Worm (Caenorhabditis elegans) whole organism, early embryonic: Measurements from ENCODE around the gene F07H5.10.

Experiments used
- B0310.2 ChIP-seq: sonication (generic microtip); optimal IDR thresholded peaks from 2 replicates; lab custom pipeline; 2016; ENCODE audit warnings: mild to moderate bottlenecking, missing genetic modification characterization, missing compliant biosample characterization
- F13C5.2 ChIP-seq: sonication (generic microtip); optimal IDR thresholded peaks from 2 replicates; lab custom pipeline; 2017; ENCODE audit warnings: mild to moderate bottlenecking, missing genetic modification characterization, inconsistent platforms, missing compliant biosample characterization
- aly-1 ChIP-seq: sonication (generic microtip); optimal IDR thresholded peaks from 2 replicates; lab custom pipeline; 2016; ENCODE audit warnings: missing genetic modification characterization, missing compliant biosample characterization
- ama-1 ChIP-seq: fragments of 150-350 bp; optimal IDR thresholded peaks from 2 replicates; lab custom pipeline; 2014
- ceh-13 ChIP-seq: fragments of 200-800 bp; sonication (Bioruptor generic); optimal IDR thresholded peaks from 2 replicates; lab custom pipeline; 2018; ENCODE audit warnings: mild to moderate bottlenecking, missing genetic modification characterization, missing compliant biosample characterization
- ceh-36 ChIP-seq: sonication (generic microtip); optimal IDR thresholded peaks from 2 replicates; lab custom pipeline; 2016; ENCODE audit warnings: missing genetic modification characterization, inconsistent platforms, missing compliant biosample characterization
- ets-7 ChIP-seq: sonication (generic microtip); optimal IDR thresholded peaks from 2 replicates; lab custom pipeline; 2016; ENCODE audit warnings: missing genotype, missing genetic modification characterization, missing compliant biosample characterization
- flt-1 ChIP-seq: fragments of 200-800 bp; sonication (Bioruptor generic); IDR thresholded peaks from 2 replicates; pipeline ENCODE4 v1.3.6; 2022; ENCODE audit warnings: missing genetic modification characterization, missing compliant biosample characterization
- hmbx-1 ChIP-seq: sonication (generic microtip); optimal IDR thresholded peaks from 2 replicates; lab custom pipeline; 2016; ENCODE audit warnings: mild to moderate bottlenecking, missing genetic modification characterization, missing compliant biosample characterization
- hmg-4 ChIP-seq: fragments of 200-800 bp; sonication (Bioruptor generic); optimal IDR thresholded peaks from 2 replicates; lab custom pipeline; 2018; ENCODE audit warnings: mild to moderate bottlenecking, missing genetic modification characterization, missing compliant biosample characterization
- hnd-1 ChIP-seq: sonication (generic microtip); optimal IDR thresholded peaks from 2 replicates; lab custom pipeline; 2016; ENCODE audit warnings: missing genetic modification characterization, missing compliant biosample characterization
- pes-1 ChIP-seq: fragments of 200-800 bp; sonication (Bioruptor generic); IDR thresholded peaks from 2 replicates; pipeline ENCODE4 v1.3.6; 2022; ENCODE audit warnings: missing genetic modification reagents, missing genetic modification characterization, missing compliant biosample characterization
- scrt-1 ChIP-seq: fragments of 200-800 bp; sonication (Bioruptor generic); IDR thresholded peaks from 2 replicates; pipeline ENCODE4 v1.3.6; 2022; ENCODE audit warnings: missing genetic modification characterization, missing compliant biosample characterization
- sea-1 ChIP-seq: fragments of 200-800 bp; sonication (Bioruptor generic); conservative IDR thresholded peaks from 2 replicates; pipeline ENCODE4 v1.3.6; 2022; ENCODE audit warnings: missing genetic modification characterization, missing compliant biosample characterization
- tbx-11 ChIP-seq: fragments of 200-800 bp; sonication (Bioruptor generic); IDR thresholded peaks from 2 replicates; pipeline ENCODE4 v1.3.6; 2022; ENCODE audit warnings: missing genetic modification characterization, missing compliant biosample characterization
- tbx-37 ChIP-seq: fragments of 200-800 bp; sonication (Bioruptor generic); conservative IDR thresholded peaks from 2 replicates; pipeline ENCODE4 v1.3.6; 2022; ENCODE audit warnings: missing genetic modification reagents, missing genetic modification characterization, missing compliant biosample characterization
- tra-4 ChIP-seq: sonication (generic microtip); optimal IDR thresholded peaks from 2 replicates; lab custom pipeline; 2017; ENCODE audit warnings: missing genetic modification characterization, missing compliant biosample characterization

Gene F07H5.10

ce11 chrII:8830917-8831316 lies 22.5 kb upstream of the F07H5.10 start:
- no peak for TF ChIP-seq tbx-37 (GFP tag; lab: Robert Waterston, UW)
- no peak for TF ChIP-seq aly-1 (tag; lab: Kevin White, UChicago)
- no peak for TF ChIP-seq pes-1 (GFP tag; lab: Robert Waterston, UW)
- TF ChIP-seq B0310.2: no peak
- TF ChIP-seq scrt-1: no peak
- TF ChIP-seq ets-7 (tag; lab: Kevin White, UChicago): no peak
- TF ChIP-seq ceh-36: no peak
- no peak for TF ChIP-seq sea-1 (GFP tag; lab: Robert Waterston, UW)
- no peak for TF ChIP-seq tbx-11 (GFP tag; lab: Robert Waterston, UW)
- no peak for TF ChIP-seq tra-4 (tag; lab: Kevin White, UChicago)
- no peak for TF ChIP-seq hnd-1 (tag; lab: Kevin White, UChicago)

DNA sequence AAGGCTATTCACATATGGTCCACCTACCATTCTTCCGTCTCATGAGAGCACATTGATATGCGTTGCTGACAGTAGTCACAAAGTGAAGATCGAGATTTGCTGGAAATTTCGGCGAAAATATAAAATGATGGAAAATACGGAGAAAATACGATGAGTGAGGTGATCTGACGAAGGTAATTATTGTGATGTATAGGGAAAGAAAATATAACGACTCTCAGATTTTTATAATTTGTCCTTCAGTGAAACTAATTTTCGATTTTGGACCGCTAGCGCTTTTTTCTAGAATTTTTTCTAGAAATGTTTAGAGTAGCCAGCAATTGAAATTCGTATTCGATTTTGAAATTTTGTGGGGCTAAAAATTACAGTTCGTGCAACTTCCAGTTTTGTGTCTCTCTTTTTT lies 20.8 kb upstream of the F07H5.10 start, which contains the start of gene F46C5.2:
F46C5.2 (minus strand) TSS at position 101 of the 400 bp plus-strand sequence.
- TF ChIP-seq sea-1 (GFP tag; lab: Robert Waterston, UW): no peak

ce11 chrII:8825769-8826168 lies 17.4 kb upstream of the F07H5.10 start, which contains the start of gene nas-25:
TSS of gene nas-25 (plus strand) at chrII:8826069.
- TF ChIP-seq tbx-37 (GFP tag; lab: Robert Waterston, UW): no peak
- TF ChIP-seq F13C5.2: no peak
- TF ChIP-seq hnd-1 (tag; lab: Kevin White, UChicago): no peak
- no peak for TF ChIP-seq scrt-1
- no peak for TF ChIP-seq hmg-4
- no peak for TF ChIP-seq ceh-36
- TF ChIP-seq ceh-13 (GFP tag; lab: Kevin White, UChicago): no peak
- no peak for TF ChIP-seq tra-4 (tag; lab: Kevin White, UChicago)
- TF ChIP-seq ets-7 (tag; lab: Kevin White, UChicago): no peak
- TF ChIP-seq tbx-11 (GFP tag; lab: Robert Waterston, UW): no peak
- no peak for TF ChIP-seq ama-1 (lab: Kevin White, UChicago)
- no peak for TF ChIP-seq pes-1 (GFP tag; lab: Robert Waterston, UW)
- TF ChIP-seq aly-1 (tag; lab: Kevin White, UChicago): no peak
- TF ChIP-seq sea-1 (GFP tag; lab: Robert Waterston, UW): no peak
- no peak for TF ChIP-seq flt-1 (GFP tag; lab: Robert Waterston, UW)
- no peak for TF ChIP-seq B0310.2

DNA sequence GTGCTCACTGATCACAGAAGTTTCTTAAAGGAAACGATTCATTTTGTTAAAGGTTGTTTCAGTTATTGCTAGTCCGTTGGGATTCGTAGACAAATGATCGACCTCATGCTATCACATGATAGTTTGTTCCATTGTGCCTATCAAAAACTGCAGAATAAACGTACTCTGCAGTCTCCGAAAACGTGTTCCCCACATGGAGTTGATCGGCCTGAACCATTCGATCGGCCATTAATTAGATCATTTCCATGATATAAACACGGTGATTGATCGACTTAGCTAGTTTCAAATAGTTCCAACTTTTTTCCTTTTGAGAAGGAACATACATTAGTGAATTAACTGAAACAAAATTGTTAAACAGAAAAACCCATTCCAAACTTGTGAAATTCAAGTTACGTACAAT lies 14.3 kb upstream of the F07H5.10 start:
- TF ChIP-seq sea-1 (GFP tag; lab: Robert Waterston, UW) (no peak), ceh-36 (no peak), ama-1 (lab: Kevin White, UChicago) (no peak), aly-1 (tag; lab: Kevin White, UChicago) (no peak), ets-7 (tag; lab: Kevin White, UChicago) (no peak), tra-4 (tag; lab: Kevin White, UChicago) (no peak), B0310.2 (no peak), F13C5.2 (no peak), tbx-11 (GFP tag; lab: Robert Waterston, UW) (no peak)

ce11 chrII:8821140-8821595 lies 12.8 kb upstream of the F07H5.10 start, which contains the start of gene F46C5.1:
TSS of gene F46C5.1 (minus strand) at chrII:8821190.
- TF ChIP-seq aly-1 (tag; lab: Kevin White, UChicago) (no peak), flt-1 (GFP tag; lab: Robert Waterston, UW) (no peak), ceh-36 (no peak), tbx-11 (GFP tag; lab: Robert Waterston, UW) (no peak), hmg-4 (no peak), sea-1 (GFP tag; lab: Robert Waterston, UW) (no peak), ama-1 (lab: Kevin White, UChicago) (no peak), ceh-13 (GFP tag; lab: Kevin White, UChicago) (no peak), tbx-37 (GFP tag; lab: Robert Waterston, UW) (no peak), tra-4 (tag; lab: Kevin White, UChicago) (no peak), hmbx-1 (tag; lab: Kevin White, UChicago) (no peak)

ce11 chrII:8820126-8820972 lies 12.0 kb upstream of the F07H5.10 start:
- TF ChIP-seq flt-1 (GFP tag; lab: Robert Waterston, UW) (no peak), ceh-36 (no peak), F13C5.2 (no peak), aly-1 (tag; lab: Kevin White, UChicago) (no peak), B0310.2 (no peak), tbx-11 (GFP tag; lab: Robert Waterston, UW) (no peak), pes-1 (GFP tag; lab: Robert Waterston, UW) (no peak), hnd-1 (tag; lab: Kevin White, UChicago) (no peak), sea-1 (GFP tag; lab: Robert Waterston, UW) (no peak), ceh-13 (GFP tag; lab: Kevin White, UChicago) (no peak), hmbx-1 (tag; lab: Kevin White, UChicago) (no peak), scrt-1 (no peak), hmg-4 (no peak), tbx-37 (GFP tag; lab: Robert Waterston, UW) (no peak), ama-1 (lab: Kevin White, UChicago) (no peak), ets-7 (tag; lab: Kevin White, UChicago) (no peak), tra-4 (tag; lab: Kevin White, UChicago) (no peak)
